Worm (Caenorhabditis elegans) whole organism, mixed stage, embryonic: ENCODE measurements around the gene T24E12.10.
"Not testable (repeated sequence)": the region's sequence is repeated elsewhere in the genome, so short reads cannot be mapped to it uniquely, and the experiment has no call there.

Source experiments
- bed-3 ChIP-seq: fragments of 200-800 bp; sonication (Bioruptor generic); optimal IDR thresholded peaks from 3 replicates; lab custom pipeline; 2018; ENCODE audit warnings: mild to moderate bottlenecking, missing genetic modification characterization, moderate library complexity, missing compliant biosample characterization
- blmp-1 ChIP-seq: fragments of 150-350 bp; optimal IDR thresholded peaks from 2 replicates; lab custom pipeline; 2014; ENCODE audit warnings: missing biosample characterization, missing genetic modification characterization
- ceh-39 ChIP-seq: fragments of 150-350 bp; optimal IDR thresholded peaks from 2 replicates; lab custom pipeline; 2014; ENCODE audit warnings: missing biosample characterization, missing genetic modification characterization
- ceh-43 ChIP-seq: fragments of 200-800 bp; sonication (Bioruptor generic); optimal IDR thresholded peaks from 2 replicates; lab custom pipeline; 2018; ENCODE audit warnings: mild to moderate bottlenecking, missing genetic modification characterization, moderate library complexity, missing compliant biosample characterization
- ceh-83 ChIP-seq: fragments of 200-800 bp; sonication (Bioruptor generic); optimal IDR thresholded peaks from 2 replicates; lab custom pipeline; 2018; ENCODE audit warnings: mild to moderate bottlenecking, missing genetic modification characterization, missing compliant biosample characterization
- cnd-1 ChIP-seq: fragments of 200-800 bp; sonication (Bioruptor generic); optimal IDR thresholded peaks from 2 replicates; lab custom pipeline; 2018; ENCODE audit warnings: mild to moderate bottlenecking, missing genetic modification characterization, missing compliant biosample characterization
- drap-1 ChIP-seq: fragments of 200-800 bp; sonication (Bioruptor generic); optimal IDR thresholded peaks from 3 replicates; lab custom pipeline; 2018; ENCODE audit warnings: mild to moderate bottlenecking, missing genetic modification characterization, missing compliant biosample characterization
- elt-1 ChIP-seq: sonication (generic microtip); optimal IDR thresholded peaks from 2 replicates; lab custom pipeline; 2017; ENCODE audit warnings: missing genetic modification characterization, mild to moderate bottlenecking, missing compliant biosample characterization, antibody characterized with exemption, moderate library complexity, borderline replicate concordance; ENCODE audit not compliant: insufficient read depth
- elt-3 ChIP-seq: fragments of 150-350 bp; optimal IDR thresholded peaks from 2 replicates; lab custom pipeline; 2014; ENCODE audit warnings: missing biosample characterization, missing genetic modification characterization
- flh-1 ChIP-seq: fragments of 200-800 bp; sonication (Bioruptor generic); optimal IDR thresholded peaks from 2 replicates; lab custom pipeline; 2018; ENCODE audit warnings: mild to moderate bottlenecking, missing genetic modification characterization, moderate library complexity, missing compliant biosample characterization
- ham-2 ChIP-seq: fragments of 200-800 bp; sonication (Bioruptor generic); optimal IDR thresholded peaks from 2 replicates; lab custom pipeline; 2018; ENCODE audit warnings: mild to moderate bottlenecking, missing genetic modification characterization, missing compliant biosample characterization
- hlh-1 ChIP-seq: fragments of 150-350 bp; optimal IDR thresholded peaks from 2 replicates; lab custom pipeline; 2014; ENCODE audit warnings: missing biosample characterization, missing genetic modification reagents, missing genetic modification characterization
- lin-13 ChIP-seq: fragments of 150-350 bp; optimal IDR thresholded peaks from 2 replicates; lab custom pipeline; 2014; ENCODE audit warnings: missing biosample characterization, missing genetic modification characterization
- lin-32 ChIP-seq: fragments of 200-800 bp; sonication (Bioruptor generic); optimal IDR thresholded peaks from 2 replicates; lab custom pipeline; 2018; ENCODE audit warnings: mild to moderate bottlenecking, missing genetic modification characterization, missing compliant biosample characterization
- lsy-2 ChIP-seq: fragments of 150-350 bp; optimal IDR thresholded peaks from 2 replicates; lab custom pipeline; 2014; ENCODE audit warnings: missing biosample characterization, missing genetic modification characterization
- mep-1 ChIP-seq: fragments of 150-350 bp; optimal IDR thresholded peaks from 2 replicates; lab custom pipeline; 2017; ENCODE audit warnings: missing biosample characterization, missing genetic modification reagents, missing genetic modification characterization, inconsistent platforms
- mls-2 ChIP-seq: sonication (generic microtip); optimal IDR thresholded peaks from 2 replicates; lab custom pipeline; 2016; ENCODE audit warnings: mild to moderate bottlenecking, missing genetic modification characterization, moderate library complexity, missing compliant biosample characterization
- nhr-12 ChIP-seq: fragments of 150-350 bp; optimal IDR thresholded peaks from 2 replicates; lab custom pipeline; 2014; ENCODE audit warnings: missing biosample characterization, missing genetic modification characterization
- nhr-2 ChIP-seq: fragments of 150-350 bp; optimal IDR thresholded peaks from 2 replicates; lab custom pipeline; 2014; ENCODE audit warnings: missing biosample characterization, missing genetic modification characterization
- nhr-237 ChIP-seq: fragments of 150-350 bp; optimal IDR thresholded peaks from 2 replicates; lab custom pipeline; 2014; ENCODE audit warnings: missing biosample characterization, missing genetic modification characterization
- nhr-28 ChIP-seq: fragments of 150-350 bp; optimal IDR thresholded peaks from 2 replicates; lab custom pipeline; 2014; ENCODE audit warnings: missing biosample characterization, missing genetic modification characterization
- nhr-76 ChIP-seq: sonication (generic microtip); optimal IDR thresholded peaks from 2 replicates; lab custom pipeline; 2017; ENCODE audit warnings: missing biosample characterization, missing genetic modification characterization
- pha-4 ChIP-seq: fragments of 150-350 bp; optimal IDR thresholded peaks from 2 replicates; lab custom pipeline; 2018; ENCODE audit warnings: missing biosample characterization, missing genetic modification reagents, missing genetic modification characterization
- sem-2 ChIP-seq: fragments of 200-800 bp; sonication (Bioruptor generic); optimal IDR thresholded peaks from 2 replicates; lab custom pipeline; 2018; ENCODE audit warnings: mild to moderate bottlenecking, missing genetic modification characterization, missing compliant biosample characterization
- snpc-4 ChIP-seq: fragments of 150-350 bp; optimal IDR thresholded peaks from 2 replicates; lab custom pipeline; 2014; ENCODE audit warnings: missing biosample characterization, missing genetic modification characterization
- sptf-1 ChIP-seq: sonication (generic microtip); optimal IDR thresholded peaks from 2 replicates; lab custom pipeline; 2017; ENCODE audit warnings: mild to moderate bottlenecking, missing genetic modification characterization, moderate library complexity, missing compliant biosample characterization
- tbx-8 ChIP-seq: fragments of 200-800 bp; sonication (Bioruptor generic); optimal IDR thresholded peaks from 2 replicates; lab custom pipeline; 2018; ENCODE audit warnings: mild to moderate bottlenecking, missing genetic modification characterization, moderate library complexity, missing compliant biosample characterization
- unc-120 ChIP-seq: sonication (generic microtip); optimal IDR thresholded peaks from 2 replicates; lab custom pipeline; 2017; ENCODE audit warnings: missing genetic modification characterization, missing compliant biosample characterization; ENCODE audit not compliant: poor library complexity, severe bottlenecking
- unc-39 ChIP-seq: fragments of 150-350 bp; optimal IDR thresholded peaks from 2 replicates; lab custom pipeline; 2014; ENCODE audit warnings: missing biosample characterization, missing genetic modification characterization
- unc-62 ChIP-seq: fragments of 150-350 bp; optimal IDR thresholded peaks from 2 replicates; lab custom pipeline; 2014; ENCODE audit warnings: missing biosample characterization, missing genetic modification reagents, missing genetic modification characterization
- zip-8 ChIP-seq: fragments of 150-350 bp; optimal IDR thresholded peaks from 2 replicates; lab custom pipeline; 2014; ENCODE audit warnings: missing biosample characterization, missing genetic modification characterization
- ztf-11 ChIP-seq: fragments of 150-350 bp; optimal IDR thresholded peaks from 2 replicates; lab custom pipeline; 2014; ENCODE audit warnings: missing biosample characterization, missing genetic modification characterization

The T24E12.10 gene

DNA sequence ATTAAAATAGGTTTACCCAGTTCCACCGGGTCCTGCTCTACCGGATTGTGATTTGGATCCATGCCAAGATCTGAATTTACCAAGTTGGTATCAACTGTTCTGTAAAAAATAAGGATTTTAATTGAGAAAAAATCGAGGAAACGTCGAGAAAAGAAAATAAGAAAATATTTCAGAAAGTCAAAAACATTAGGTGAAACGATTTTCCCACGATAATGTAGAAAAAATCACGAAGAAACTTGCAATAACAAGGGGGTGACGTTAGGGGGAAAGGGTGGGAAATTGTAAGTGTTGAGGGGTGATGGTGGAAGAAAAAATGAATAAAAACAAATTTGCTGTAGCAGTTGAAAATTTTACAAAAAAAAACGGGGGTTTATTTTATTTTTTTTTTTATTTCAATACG lies at the start of gene T24E12.10:
T24E12.10 (minus strand) TSS at position 101 of the 400 bp plus-strand sequence.
- TF ChIP-seq unc-39 (tag; lab: Kevin White, UChicago) = no peak
- TF ChIP-seq mep-1 (tag; lab: Kevin White, UChicago) = no peak
- TF ChIP-seq sptf-1 (tag; lab: Kevin White, UChicago) = no peak
- no peak for TF ChIP-seq mls-2 (tag; lab: Kevin White, UChicago)
- no peak for TF ChIP-seq ham-2 (GFP tag; lab: Kevin White, UChicago)
- TF ChIP-seq ztf-11 (tag; lab: Kevin White, UChicago) = no peak
- TF ChIP-seq sem-2 = no peak
- no peak for TF ChIP-seq pha-4 (tag; lab: Kevin White, UChicago)
- TF ChIP-seq nhr-237 (tag; lab: Kevin White, UChicago) = no peak
- no peak for TF ChIP-seq bed-3
- no peak for TF ChIP-seq ceh-43 (GFP tag; lab: Kevin White, UChicago)
- no peak for TF ChIP-seq lin-13 (tag; lab: Kevin White, UChicago)
- no peak for TF ChIP-seq nhr-12 (tag; lab: Kevin White, UChicago)

- TF ChIP-seq unc-62 = no peak
- TF ChIP-seq blmp-1 (tag; lab: Kevin White, UChicago) = no peak
- TF ChIP-seq elt-1 (tag; lab: Kevin White, UChicago) = no peak
- no peak for TF ChIP-seq lsy-2 (tag; lab: Kevin White, UChicago)
- TF ChIP-seq ceh-83 = no peak
- TF ChIP-seq ztf-11 (tag; lab: Kevin White, UChicago) = no peak
- no peak for TF ChIP-seq ham-2 (GFP tag; lab: Kevin White, UChicago)
- no peak for TF ChIP-seq elt-3 (tag; lab: Kevin White, UChicago)
These were observed 48.2 kb upstream of the T24E12.10 start, which contains the start of gene F54D10.7 for ce11 chrII:3821248-3821647. TSS of gene F54D10.7 (minus strand) at chrII:3821296.

DNA sequence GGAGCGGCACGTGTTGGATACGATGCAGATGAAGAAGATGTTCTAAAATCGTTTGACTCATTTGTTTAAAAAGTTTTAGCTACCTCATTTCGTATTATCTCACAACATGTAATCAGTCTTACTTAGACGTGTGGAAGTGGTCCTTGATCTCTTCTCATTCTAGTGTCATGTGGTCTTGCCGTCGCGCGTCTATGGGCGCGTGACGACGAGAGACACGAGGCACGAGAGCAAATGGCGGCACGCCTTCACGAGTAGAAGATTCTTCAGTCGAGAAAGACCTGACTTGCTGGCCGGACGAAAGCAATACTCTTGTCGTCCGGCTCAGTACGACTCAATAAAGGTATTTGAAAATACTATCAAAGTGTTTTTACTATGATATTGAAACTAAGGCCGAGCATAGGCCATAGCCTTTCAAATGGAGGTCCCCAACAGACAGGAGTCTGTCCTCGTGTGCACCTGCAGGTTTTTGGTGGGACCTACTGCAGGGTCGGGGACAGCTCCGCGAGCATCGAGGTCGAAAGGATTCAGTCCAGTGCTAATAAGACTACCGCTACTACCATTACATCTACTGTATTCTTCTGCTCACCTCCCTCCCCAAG lies 43.3 kb upstream of the T24E12.10 start, which contains the start of gene fbxa-24:
fbxa-24 (plus strand) TSS at position 276 of the 599 bp plus-strand sequence.
- TF ChIP-seq cnd-1 (tag; lab: Kevin White, UChicago); tbx-8 (GFP tag; lab: Kevin White, UChicago); nhr-76 (tag; lab: Kevin White, UChicago): not testable (repeated sequence)

- TF ChIP-seq lin-32 (no peak), nhr-76 (tag; lab: Kevin White, UChicago) (no peak), snpc-4 (tag; lab: Kevin White, UChicago) (no peak), mep-1 (tag; lab: Kevin White, UChicago) (no peak), hlh-1 (tag; lab: Kevin White, UChicago) (no peak), ceh-83 (no peak), nhr-12 (tag; lab: Kevin White, UChicago) (no peak), ceh-39 (tag; lab: Kevin White, UChicago) (no peak), elt-3 (tag; lab: Kevin White, UChicago) (no peak), drap-1 (GFP tag; lab: Kevin White, UChicago) (no peak)
- TF ChIP-seq, all 35 proteins: peak for 0
These were observed 42.6 kb upstream of the T24E12.10 start for ce11 chrII:3815445-3816208.

ce11 chrII:3811816-3812332 lies 38.8 kb upstream of the T24E12.10 start, which contains the start of gene lido-15:
TSS of gene lido-15 (plus strand) at chrII:3812282.
- TF ChIP-seq ceh-39 (tag; lab: Kevin White, UChicago) = no peak
- no peak for TF ChIP-seq lin-13 (tag; lab: Kevin White, UChicago)
- TF ChIP-seq nhr-2 = no peak
- TF ChIP-seq bed-3 = no peak
- no peak for TF ChIP-seq elt-3 (tag; lab: Kevin White, UChicago)
- no peak for TF ChIP-seq mls-2 (tag; lab: Kevin White, UChicago)
- no peak for TF ChIP-seq elt-1 (tag; lab: Kevin White, UChicago)
- no peak for TF ChIP-seq tbx-8 (GFP tag; lab: Kevin White, UChicago)
- TF ChIP-seq nhr-237 (tag; lab: Kevin White, UChicago) = no peak
- TF ChIP-seq ham-2 (GFP tag; lab: Kevin White, UChicago) = no peak
- no peak for TF ChIP-seq zip-8 (tag; lab: Kevin White, UChicago)
- no peak for TF ChIP-seq nhr-28 (tag; lab: Kevin White, UChicago)
- TF ChIP-seq flh-1 (GFP tag; lab: Kevin White, UChicago) = no peak
- TF ChIP-seq lsy-2 (tag; lab: Kevin White, UChicago) = no peak
- TF ChIP-seq nhr-12 (tag; lab: Kevin White, UChicago) = no peak
- TF ChIP-seq lin-32 = no peak
- TF ChIP-seq unc-120 (tag; lab: Kevin White, UChicago) = no peak
